Fruit fly (Drosophila melanogaster) whole organism, embryonic: Measurements from ENCODE around the gene pasi2.

Experiments used
- CG11696 ChIP-seq: fragments of 200-800 bp; sonication (Bioruptor generic); IDR thresholded peaks from 2 replicates; pipeline ENCODE4 v1.3.6; 2022; ENCODE audit warnings: missing biosample characterization, missing genetic modification characterization
- CG12942 ChIP-seq: fragments of 200-800 bp; sonication (Bioruptor generic); optimal IDR thresholded peaks from 3 replicates; lab custom pipeline; 2016; ENCODE audit warnings: missing biosample characterization, missing genetic modification characterization
- CG2129 ChIP-seq: fragments of 200-800 bp; sonication (Bioruptor generic); IDR thresholded peaks from 2 replicates; pipeline ENCODE4 v1.3.6; 2022; ENCODE audit warnings: missing biosample characterization, missing genetic modification characterization; ENCODE audit not compliant: partially characterized antibody
- CG30431 ChIP-seq: fragments of 200-800 bp; sonication (Bioruptor generic); optimal IDR thresholded peaks from 2 replicates; lab custom pipeline; 2017; ENCODE audit warnings: missing biosample characterization, missing genetic modification characterization
- Dref ChIP-seq: fragments of 200-800 bp; sonication (Bioruptor generic); IDR thresholded peaks from 2 replicates; pipeline ENCODE4 v1.3.6; 2022; ENCODE audit warnings: missing biosample characterization, missing genetic modification characterization
- E2f2 ChIP-seq: fragments of 200-800 bp; sonication (Bioruptor generic); IDR thresholded peaks from 2 replicates; pipeline ENCODE4 v1.3.6; 2022; ENCODE audit warnings: missing biosample characterization, missing genetic modification characterization
- Eip74EF ChIP-seq, 2 experiments: fragments of 200-800 bp in 1 of 2; fragments of >200 bp in 1 of 2; sonication (Bioruptor generic) in 1 of 2; optimal IDR thresholded peaks; 2 replicates each; lab custom pipeline; 2017 to 2019; ENCODE audit warnings: missing biosample characterization in 2 of 2, missing genetic modification characterization in 2 of 2, mild to moderate bottlenecking in 1 of 2, moderate library complexity in 1 of 2
- MTF-1 ChIP-seq: fragments of 200-800 bp; sonication (Bioruptor generic); optimal IDR thresholded peaks from 2 replicates; lab custom pipeline; 2018; ENCODE audit warnings: missing biosample characterization, mild to moderate bottlenecking, missing genetic modification characterization, borderline replicate concordance
- ase ChIP-seq: fragments of 200-800 bp; sonication (Bioruptor generic); IDR thresholded peaks from 3 replicates; pipeline ENCODE4 v1.3.6; 2022; ENCODE audit warnings: missing biosample characterization, missing genetic modification characterization
- ato ChIP-seq: fragments of 200-800 bp; sonication (Bioruptor generic); IDR thresholded peaks from 2 replicates; pipeline ENCODE4 v1.3.6; 2022; ENCODE audit warnings: missing biosample characterization, missing genetic modification characterization; ENCODE audit not compliant: partially characterized antibody
- corto ChIP-seq: fragments of 200-800 bp; sonication (Bioruptor generic); optimal IDR thresholded peaks from 2 replicates; lab custom pipeline; 2016; ENCODE audit warnings: missing biosample characterization, mild to moderate bottlenecking, missing genetic modification characterization, moderate library complexity
- tap ChIP-seq: fragments of 200-800 bp; optimal IDR thresholded peaks from 3 replicates; lab custom pipeline; 2019; ENCODE audit warnings: missing biosample characterization, mild to moderate bottlenecking, missing genetic modification characterization, moderate library complexity
- tx ChIP-seq: fragments of 200-800 bp; sonication (Bioruptor generic); optimal IDR thresholded peaks from 2 replicates; lab custom pipeline; 2016; ENCODE audit warnings: missing biosample characterization, missing genetic modification characterization
- usp ChIP-seq: fragments of >200 bp; optimal IDR thresholded peaks from 2 replicates; lab custom pipeline; 2017; ENCODE audit warnings: missing biosample characterization, missing genetic modification characterization

DNA sequence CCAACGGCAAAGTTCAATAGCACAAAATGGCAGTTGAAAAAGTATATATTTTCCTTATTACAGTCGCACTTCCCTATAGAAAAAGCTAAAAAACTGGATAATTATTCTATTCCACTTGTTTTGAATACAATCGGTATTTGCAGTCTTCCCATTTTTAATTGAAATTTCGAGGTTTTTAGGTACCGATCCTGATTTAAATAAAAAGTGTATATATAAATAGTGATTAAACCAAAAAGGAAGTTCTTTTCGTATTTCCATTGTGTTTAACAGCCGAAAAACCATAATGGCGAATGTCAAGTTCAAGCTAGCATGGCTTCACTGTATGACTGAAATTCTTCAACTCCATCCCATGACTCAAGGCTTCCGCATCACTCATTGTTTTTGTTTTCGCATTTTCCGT, 11.6 kb downstream of the pasi2 start:
- no peak for TF ChIP-seq usp
- no peak for TF ChIP-seq ase (GFP tag; lab: Robert Waterston, UW)
- no peak for TF ChIP-seq tx
- TF ChIP-seq tap (tag; lab: Kevin White, UChicago) = no peak
- no peak for TF ChIP-seq Dref (GFP tag; lab: Robert Waterston, UW)
- no peak for TF ChIP-seq corto (GFP tag; lab: Kevin White, UChicago)
- no peak for TF ChIP-seq MTF-1 (GFP tag; lab: Kevin White, UChicago)
- TF ChIP-seq CG30431 (GFP tag; lab: Kevin White, UChicago) = no peak
- TF ChIP-seq CG12942 (GFP tag; lab: Kevin White, UChicago) = no peak
- TF ChIP-seq E2f2 (GFP tag; lab: Robert Waterston, UW) = no peak
- no peak for TF ChIP-seq ato
- no peak for TF ChIP-seq Eip74EF (GFP tag; optimal IDR thresholded peaks at IDR 0.05; lab: Kevin White, UChicago)
- no peak for TF ChIP-seq CG2129 (GFP tag; lab: Robert Waterston, UW)
- TF ChIP-seq CG11696 (GFP tag; lab: Robert Waterston, UW) = no peak
